Fruit fly (Drosophila melanogaster) whole organism, embryonic: ENCODE measurements around the gene CG13126.
A peak's percentile ranks its signal among the peaks of the same experiment; 100 is the strongest.

Source experiments
- Atf-2 ChIP-seq: fragments of 200-800 bp; sonication (Bioruptor generic); optimal IDR thresholded peaks from 2 replicates; lab custom pipeline; 2016; ENCODE audit warnings: missing biosample characterization, missing genetic modification characterization
- Blimp-1 ChIP-seq: fragments of 200-800 bp; sonication (Bioruptor generic); optimal IDR thresholded peaks from 3 replicates; lab custom pipeline; 2018; ENCODE audit warnings: missing biosample characterization, missing genetic modification characterization, mild to moderate bottlenecking, moderate library complexity, missing genetic modification reagents
- CG10147 ChIP-seq: fragments of 200-800 bp; sonication (Bioruptor generic); optimal IDR thresholded peaks from 2 replicates; lab custom pipeline; 2019; ENCODE audit warnings: missing biosample characterization, mild to moderate bottlenecking, missing genetic modification characterization, moderate library complexity
- CG1024 ChIP-seq: fragments of 200-800 bp; sonication (Bioruptor generic); IDR thresholded peaks from 2 replicates; pipeline ENCODE4 v1.3.6; 2022; ENCODE audit warnings: missing biosample characterization, missing genetic modification characterization
- CG10979 ChIP-seq: fragments of 200-800 bp; sonication (Bioruptor generic); optimal IDR thresholded peaks from 2 replicates; lab custom pipeline; 2018; ENCODE audit warnings: missing biosample characterization, mild to moderate bottlenecking, missing genetic modification characterization, moderate library complexity
- CG12942 ChIP-seq: fragments of 200-800 bp; sonication (Bioruptor generic); optimal IDR thresholded peaks from 3 replicates; lab custom pipeline; 2016; ENCODE audit warnings: missing biosample characterization, missing genetic modification characterization
- CG15011 ChIP-seq: fragments of 200-800 bp; sonication (Bioruptor generic); optimal IDR thresholded peaks from 3 replicates; lab custom pipeline; 2018; ENCODE audit warnings: missing biosample characterization, mild to moderate bottlenecking, missing genetic modification characterization
- CG17385 ChIP-seq: fragments of 200-800 bp; sonication (Bioruptor generic); optimal IDR thresholded peaks from 3 replicates; lab custom pipeline; 2018; ENCODE audit warnings: missing biosample characterization, mild to moderate bottlenecking, missing genetic modification characterization
- CG17829 ChIP-seq: fragments of 200-800 bp; optimal IDR thresholded peaks from 2 replicates; lab custom pipeline; 2019; ENCODE audit warnings: missing biosample characterization, mild to moderate bottlenecking, missing genetic modification characterization, moderate library complexity
- CG2199 ChIP-seq: fragments of 200-800 bp; sonication (Bioruptor generic); IDR thresholded peaks from 3 replicates; pipeline ENCODE4 v1.3.6; 2022; ENCODE audit warnings: missing biosample characterization, missing genetic modification characterization
- CG31224 ChIP-seq: fragments of 200-800 bp; sonication (Bioruptor generic); IDR thresholded peaks from 2 replicates; pipeline ENCODE4 v1.3.6; 2022; ENCODE audit warnings: missing biosample characterization, missing genetic modification characterization
- CG3407 ChIP-seq: fragments of 200-800 bp; sonication (Bioruptor generic); optimal IDR thresholded peaks from 2 replicates; lab custom pipeline; 2018; ENCODE audit warnings: missing biosample characterization, mild to moderate bottlenecking, missing genetic modification characterization
- CG6791 ChIP-seq: fragments of 200-800 bp; sonication (Bioruptor generic); IDR thresholded peaks from 3 replicates; pipeline ENCODE4 v1.3.6; 2022; ENCODE audit warnings: missing biosample characterization, missing genetic modification characterization; ENCODE audit not compliant: partially characterized antibody
- CG7357 ChIP-seq: fragments of 200-800 bp; sonication (Bioruptor generic); IDR thresholded peaks from 3 replicates; pipeline ENCODE4 v1.3.6; 2022; ENCODE audit warnings: missing biosample characterization, missing genetic modification characterization
- CG7556 ChIP-seq: fragments of 200-800 bp; sonication (Bioruptor generic); optimal IDR thresholded peaks from 2 replicates; lab custom pipeline; 2017; ENCODE audit warnings: missing biosample characterization, mild to moderate bottlenecking, missing genetic modification characterization
- CHES-1-like ChIP-seq: fragments of 200-800 bp; sonication (Bioruptor generic); optimal IDR thresholded peaks from 2 replicates; lab custom pipeline; 2016; ENCODE audit warnings: missing biosample characterization, missing genetic modification characterization
- D19A ChIP-seq: fragments of 200-800 bp; optimal IDR thresholded peaks from 3 replicates; lab custom pipeline; 2019; ENCODE audit warnings: missing biosample characterization, mild to moderate bottlenecking, missing genetic modification characterization, moderate library complexity
- Dek ChIP-seq: fragments of 200-800 bp; sonication (Bioruptor generic); optimal IDR thresholded peaks from 3 replicates; lab custom pipeline; 2019; ENCODE audit warnings: missing biosample characterization, mild to moderate bottlenecking, missing genetic modification characterization, moderate library complexity
- ERR ChIP-seq: fragments of 200-800 bp; sonication (Bioruptor generic); optimal IDR thresholded peaks from 2 replicates; lab custom pipeline; 2016; ENCODE audit warnings: missing biosample characterization, missing genetic modification characterization
- GATAe ChIP-seq: fragments of 200-800 bp; sonication (Bioruptor generic); conservative IDR thresholded peaks from 2 replicates; pipeline ENCODE4 v1.3.6; 2022; ENCODE audit warnings: missing biosample characterization, missing genetic modification characterization
- Hmr ChIP-seq: fragments of 200-800 bp; sonication (Bioruptor generic); optimal IDR thresholded peaks from 3 replicates; lab custom pipeline; 2017; ENCODE audit warnings: mild to moderate bottlenecking, missing biosample characterization, missing genetic modification reagents, missing genetic modification characterization
- MBD-R2 ChIP-seq: fragments of 200-800 bp; sonication (Bioruptor generic); IDR thresholded peaks from 2 replicates; pipeline ENCODE4 v1.3.6; 2022; ENCODE audit warnings: missing biosample characterization, missing genetic modification characterization
- NC2α ChIP-seq: fragments of 200-800 bp; sonication (Bioruptor generic); optimal IDR thresholded peaks from 2 replicates; lab custom pipeline; 2016; ENCODE audit warnings: missing biosample characterization, missing genetic modification characterization
- Poxn ChIP-seq: fragments of 200-800 bp; sonication (Bioruptor generic); IDR thresholded peaks from 2 replicates; pipeline ENCODE4 v1.3.6; 2022; ENCODE audit warnings: missing biosample characterization, missing genetic modification characterization
- Ravus ChIP-seq: fragments of 200-800 bp; sonication (Bioruptor generic); IDR thresholded peaks from 2 replicates; pipeline ENCODE4 v1.3.6; 2022; ENCODE audit warnings: missing biosample characterization, missing genetic modification characterization
- Side ChIP-seq: fragments of 200-800 bp; sonication (Bioruptor generic); optimal IDR thresholded peaks from 2 replicates; lab custom pipeline; 2016; ENCODE audit warnings: missing biosample characterization, missing genetic modification characterization
- Trl ChIP-seq, 3 experiments: fragments of >200 bp in 2 of 3; fragments of 200-800 bp in 1 of 3; sonication (Bioruptor generic) in 1 of 3; optimal IDR thresholded peaks; 2 replicates in 1 of 3; 3 replicates in 2 of 3; lab custom pipeline; 2016 to 2017; ENCODE audit warnings: missing biosample characterization in 1 of 3, missing genetic modification characterization in 1 of 3
- amos ChIP-seq: fragments of 200-800 bp; sonication (Bioruptor generic); IDR thresholded peaks from 2 replicates; pipeline ENCODE4 v1.3.6; 2022; ENCODE audit warnings: missing biosample characterization, missing genetic modification characterization; ENCODE audit not compliant: partially characterized antibody
- az2 ChIP-seq: fragments of 200-800 bp; sonication (Bioruptor generic); optimal IDR thresholded peaks from 3 replicates; lab custom pipeline; 2016; ENCODE audit warnings: missing biosample characterization, missing genetic modification characterization
- btn ChIP-seq: fragments of 200-800 bp; sonication (Bioruptor generic); optimal IDR thresholded peaks from 2 replicates; lab custom pipeline; 2016; ENCODE audit warnings: missing biosample characterization, missing genetic modification characterization
- chif ChIP-seq, 2 experiments: fragments of 200-800 bp; sonication (Bioruptor generic); optimal IDR thresholded peaks; 3 replicates each; lab custom pipeline; 2016; ENCODE audit warnings: missing biosample characterization in 2 of 2, missing genetic modification characterization in 2 of 2
- chm ChIP-seq: fragments of 200-800 bp; sonication (Bioruptor generic); IDR thresholded peaks from 2 replicates; pipeline ENCODE4 v1.3.6; 2022; ENCODE audit warnings: missing biosample characterization, missing genetic modification characterization
- crp ChIP-seq, 2 experiments: fragments of 200-800 bp; sonication (Bioruptor generic); optimal IDR thresholded peaks; 2 replicates in 1 of 2; 3 replicates in 1 of 2; lab custom pipeline; 2017; ENCODE audit warnings: missing biosample characterization in 2 of 2, missing genetic modification characterization in 2 of 2, mild to moderate bottlenecking in 1 of 2, moderate library complexity in 1 of 2
- dm ChIP-seq: fragments of 200-800 bp; sonication (Bioruptor generic); optimal IDR thresholded peaks from 3 replicates; lab custom pipeline; 2016; ENCODE audit warnings: missing biosample characterization, missing genetic modification characterization
- ems ChIP-seq: fragments of 200-800 bp; sonication (Bioruptor generic); optimal IDR thresholded peaks from 3 replicates; lab custom pipeline; 2016; ENCODE audit warnings: missing biosample characterization, missing genetic modification characterization
- fd3F ChIP-seq: fragments of 200-800 bp; sonication (Bioruptor generic); optimal IDR thresholded peaks from 2 replicates; lab custom pipeline; 2018; ENCODE audit warnings: missing biosample characterization, mild to moderate bottlenecking, missing genetic modification characterization, moderate library complexity
- grau ChIP-seq: fragments of 200-800 bp; optimal IDR thresholded peaks from 3 replicates; lab custom pipeline; 2019; ENCODE audit warnings: missing biosample characterization, mild to moderate bottlenecking, missing genetic modification characterization, moderate library complexity
- gro ChIP-seq: fragments of 200-800 bp; sonication (Bioruptor generic); optimal IDR thresholded peaks from 2 replicates; lab custom pipeline; 2016; ENCODE audit warnings: missing biosample characterization, missing genetic modification characterization
- mam ChIP-seq: fragments of 200-800 bp; sonication (Bioruptor generic); optimal IDR thresholded peaks from 3 replicates; lab custom pipeline; 2016; ENCODE audit warnings: missing biosample characterization, missing genetic modification characterization
- otp ChIP-seq: fragments of 200-800 bp; sonication (Bioruptor generic); IDR thresholded peaks from 3 replicates; pipeline ENCODE4, ENCODE4 v1.3.6; 2022; ENCODE audit warnings: missing biosample characterization, missing genetic modification characterization
- pan ChIP-seq, 4 experiments: fragments of >200 bp in 3 of 4; fragments of 200-800 bp in 1 of 4; sonication (Bioruptor generic) in 1 of 4; optimal IDR thresholded peaks in 3 of 4; IDR thresholded peaks in 1 of 4; 2 replicates each; pipeline versions ENCODE4 v1.3.6 to Lab custom; 2017 to 2022; ENCODE audit warnings: missing biosample characterization in 2 of 4, missing genetic modification characterization in 2 of 4, mixed read lengths in 1 of 4
- pzg ChIP-seq: fragments of 200-800 bp; sonication (Bioruptor generic); optimal IDR thresholded peaks from 3 replicates; lab custom pipeline; 2018; ENCODE audit warnings: missing biosample characterization, mild to moderate bottlenecking, missing genetic modification characterization, moderate library complexity
- row ChIP-seq: fragments of 200-800 bp; sonication (Bioruptor generic); IDR thresholded peaks from 3 replicates; pipeline ENCODE4 v1.3.6; 2022; ENCODE audit warnings: missing biosample characterization, missing genetic modification characterization
- ssp ChIP-seq: fragments of 200-800 bp; sonication (Bioruptor generic); IDR thresholded peaks from 2 replicates; pipeline ENCODE4 v1.3.6; 2022; ENCODE audit warnings: missing biosample characterization, missing genetic modification characterization
- stc ChIP-seq: fragments of 200-800 bp; sonication (Bioruptor generic); IDR thresholded peaks from 2 replicates; pipeline ENCODE4 v1.3.6; 2022; ENCODE audit warnings: missing biosample characterization, missing genetic modification characterization
- tin ChIP-seq: fragments of 200-800 bp; sonication (Bioruptor generic); optimal IDR thresholded peaks from 3 replicates; lab custom pipeline; 2016; ENCODE audit warnings: missing biosample characterization, missing genetic modification characterization
- tna ChIP-seq: fragments of 200-800 bp; sonication (Bioruptor generic); IDR thresholded peaks from 2 replicates; pipeline ENCODE4 v1.3.6; 2022; ENCODE audit warnings: missing biosample characterization, missing genetic modification characterization; ENCODE audit not compliant: partially characterized antibody
- toy ChIP-seq: fragments of 200-800 bp; sonication (Bioruptor generic); IDR thresholded peaks from 2 replicates; pipeline ENCODE4 v1.3.6; 2022; ENCODE audit warnings: missing biosample characterization, missing genetic modification characterization
- ttk ChIP-seq: fragments of 200-800 bp; sonication (Bioruptor generic); IDR thresholded peaks from 2 replicates; pipeline ENCODE4 v2.1.2; 2022; ENCODE audit warnings: missing biosample characterization, missing genetic modification characterization
- unc-4 ChIP-seq: fragments of 200-800 bp; sonication (Bioruptor generic); IDR thresholded peaks from 2 replicates; pipeline ENCODE4 v1.3.6; 2022; ENCODE audit warnings: missing biosample characterization, missing genetic modification characterization; ENCODE audit not compliant: partially characterized antibody

The CG13126 gene

DNA sequence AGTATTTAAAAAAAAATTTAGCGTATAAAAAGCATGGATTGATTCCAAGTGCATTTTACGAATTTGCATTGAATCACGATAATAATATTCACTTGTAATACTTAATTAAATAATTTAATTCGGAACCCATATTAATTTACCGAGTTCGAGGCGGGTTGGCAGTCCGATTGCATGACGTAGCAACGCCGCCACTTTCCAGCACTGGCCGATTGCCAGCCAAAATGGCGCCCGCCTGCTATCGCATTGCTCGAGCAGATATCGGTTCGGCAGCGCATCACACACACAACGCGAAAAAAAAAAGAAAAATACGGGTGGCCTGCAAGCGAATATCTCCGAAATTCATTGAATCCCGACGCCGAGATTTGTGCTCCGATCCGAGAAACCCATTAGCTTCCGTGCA lies 49.6 kb upstream of the CG13126 start, which contains the start of gene Ndf (continued):
- TF ChIP-seq CG2199 (GFP tag; lab: Robert Waterston, UW) (peak; percentile 79), stc (peak; percentile 39; the same call in 1 of the 2 replicates), CHES-1-like (GFP tag; lab: Kevin White, UChicago) (peak; percentile 56), CG7556 (GFP tag; lab: Kevin White, UChicago) (peak; percentile 41), otp (GFP tag; lab: Robert Waterston, UW) (peak; percentile 68), tin (GFP tag; lab: Kevin White, UChicago) (peak; percentile 69), crp (GFP tag; optimal IDR thresholded peaks at IDR 0.05; lab: Kevin White, UChicago) (peak in 1 of 2 experiments; percentile 16), mam (peak; percentile 72), amos (GFP tag; lab: Robert Waterston, UW) (peak; percentile 85), ttk (GFP tag; lab: Robert Waterston, UW) (peak; percentile 39; the same call in 1 of the 2 replicates), ssp (GFP tag; lab: Robert Waterston, UW) (peak; percentile 45), CG17829 (tag; lab: Kevin White, UChicago) (peak; percentile 61), fd3F (GFP tag; lab: Kevin White, UChicago) (peak; percentile 50), btn (GFP tag; lab: Kevin White, UChicago) (no peak), az2 (GFP tag; lab: Kevin White, UChicago) (peak; percentile 50), CG10979 (tag; lab: Kevin White, UChicago) (peak; percentile 46), CG1024 (GFP tag; lab: Robert Waterston, UW) (peak; percentile 50), CG10147 (GFP tag; lab: Kevin White, UChicago) (peak; percentile 44), Trl (optimal IDR thresholded peaks at IDR 0.05; lab: Kevin White, UChicago) (no peak), Trl (GFP tag; optimal IDR thresholded peaks at IDR 0.05; lab: Kevin White, UChicago) (peak; percentile 47), CG3407 (peak; percentile 43), D19A (tag; lab: Kevin White, UChicago) (peak; percentile 35), Poxn (GFP tag; lab: Robert Waterston, UW) (no peak), gro (GFP tag; lab: Kevin White, UChicago) (peak; percentile 60), ERR (GFP tag; lab: Kevin White, UChicago) (peak; percentile 41), CG15011 (GFP tag; lab: Kevin White, UChicago) (no peak), unc-4 (GFP tag; lab: Robert Waterston, UW) (peak; percentile 71), GATAe (peak; percentile 28; the same call in 1 of the 2 replicates), row (GFP tag; lab: Robert Waterston, UW) (peak; percentile 85), CG12942 (peak; percentile 50), toy (GFP tag; lab: Robert Waterston, UW) (0 out of 2 replicates have a peak, but pooled peaks have one; percentile 17), Side (GFP tag; lab: Kevin White, UChicago) (peak; percentile 37), pan (optimal IDR thresholded peaks at IDR 0.05; lab: Kevin White, UChicago) (no peak), pan (GFP tag; optimal IDR thresholded peaks at IDR 0.05 in 1 of 2, IDR thresholded peaks at IDR 0.05 in 1 of 2) (peak in 1 of 2 experiments; percentile 68), ems (GFP tag; lab: Kevin White, UChicago) (peak; percentile 31), CG31224 (GFP tag; lab: Robert Waterston, UW) (peak; percentile 56), Ravus (no peak), MBD-R2 (GFP tag; lab: Robert Waterston, UW) (peak; percentile 71), Hmr (GFP tag; lab: Kevin White, UChicago) (peak; percentile 77), tna (peak; percentile 59), NC2α (GFP tag; lab: Kevin White, UChicago) (peak; percentile 18), grau (tag; lab: Kevin White, UChicago) (peak; percentile 62), Dek (tag; lab: Kevin White, UChicago) (peak; percentile 53), CG17385 (GFP tag; lab: Kevin White, UChicago) (peak; percentile 60), chif (GFP tag; optimal IDR thresholded peaks at IDR 0.05; lab: Kevin White, UChicago) (peak; percentile 52 to 62), Atf-2 (no peak), Blimp-1 (GFP tag; lab: Kevin White, UChicago) (no peak), pzg (GFP tag; lab: Kevin White, UChicago) (peak; percentile 93), CG7357 (no peak), chm (peak; percentile 87), dm (GFP tag; lab: Kevin White, UChicago) (peak; percentile 44), CG6791 (GFP tag; lab: Robert Waterston, UW) (peak; percentile 83)
